Worm (Caenorhabditis elegans): ENCODE data around the gene Y56A3A.31.

DNA sequence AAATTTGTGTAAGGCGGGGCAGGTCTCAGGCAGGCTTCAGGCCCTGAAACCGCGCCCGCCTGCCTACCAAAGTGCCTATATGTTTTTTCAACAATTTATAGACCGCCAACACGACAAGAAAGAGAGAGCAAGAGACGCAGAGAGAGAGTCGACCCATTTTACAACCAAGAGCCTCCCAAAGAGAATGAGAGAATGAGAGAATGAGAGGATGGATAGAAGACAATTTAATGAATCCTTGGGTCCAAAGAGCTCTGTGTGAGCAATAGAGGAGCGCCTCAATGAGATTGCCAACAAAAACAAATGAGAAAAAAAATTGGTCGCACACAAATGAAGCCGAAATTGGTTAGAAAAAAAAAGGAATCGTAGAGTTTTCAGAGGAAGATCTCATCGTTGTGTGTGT, 36.4 kb upstream of the Y56A3A.31 start:
- TF ChIP-seq B0310.2 (tag; optimal IDR thresholded peaks at IDR 0.05) (no peak), ceh-36 (tag; optimal IDR thresholded peaks at IDR 0.05) (no peak), ama-1 (optimal IDR thresholded peaks at IDR 0.05) (no peak), sea-1 (GFP tag; conservative IDR thresholded peaks at IDR 0.05) (no peak)

All from whole organism, early embryonic.